Fruit fly (Drosophila melanogaster) whole organism, wandering third instar larva: Measurements from ENCODE around the gene CG9922.

Source experiments
- CrebA ChIP-seq: fragments of 200-800 bp; sonication (Bioruptor generic); optimal IDR thresholded peaks from 2 replicates; lab custom pipeline; 2016; ENCODE audit warnings: missing biosample characterization, mild to moderate bottlenecking, missing genetic modification characterization, borderline replicate concordance
- Hr78 ChIP-seq: fragments of >200 bp; optimal IDR thresholded peaks from 2 replicates; lab custom pipeline; 2017; ENCODE audit warnings: missing biosample characterization, missing genetic modification characterization
- Jra ChIP-seq: sonication (Bioruptor generic); optimal IDR thresholded peaks from 2 replicates; lab custom pipeline; 2016; ENCODE audit warnings: missing biosample characterization, missing genetic modification characterization
- Myc ChIP-seq: fragments of >200 bp; optimal IDR thresholded peaks from 2 replicates; lab custom pipeline; 2017
- OdsH ChIP-seq: fragments of 200-800 bp; sonication (Bioruptor generic); optimal IDR thresholded peaks from 2 replicates; lab custom pipeline; 2016; ENCODE audit warnings: missing biosample characterization, mild to moderate bottlenecking, missing genetic modification characterization
- dsf ChIP-seq: sonication (Bioruptor generic); optimal IDR thresholded peaks from 2 replicates; lab custom pipeline; 2016; ENCODE audit warnings: missing biosample characterization, missing genetic modification characterization, borderline replicate concordance
- ey ChIP-seq: fragments of 200-800 bp; sonication (Bioruptor generic); optimal IDR thresholded peaks from 2 replicates; lab custom pipeline; 2016; ENCODE audit warnings: missing biosample characterization, missing genetic modification characterization
- fru ChIP-seq: fragments of 200-800 bp; sonication (Bioruptor generic); optimal IDR thresholded peaks from 3 replicates; lab custom pipeline; 2016; ENCODE audit warnings: missing biosample characterization, mild to moderate bottlenecking, missing genetic modification characterization
- h ChIP-seq: fragments of 200-800 bp; sonication (Bioruptor generic); optimal IDR thresholded peaks from 3 replicates; lab custom pipeline; 2016; ENCODE audit warnings: missing biosample characterization, mild to moderate bottlenecking, missing genetic modification characterization
- psq ChIP-seq: fragments of 200-800 bp; sonication (Bioruptor generic); optimal IDR thresholded peaks from 3 replicates; lab custom pipeline; 2017; ENCODE audit warnings: missing biosample characterization, mild to moderate bottlenecking, missing genetic modification characterization, moderate library complexity
- usp ChIP-seq: fragments of >200 bp; optimal IDR thresholded peaks from 2 replicates; lab custom pipeline; 2017; ENCODE audit warnings: missing biosample characterization, missing genetic modification characterization

dm6 chr3R:14003845-14004244 lies 32.4 kb downstream of the CG9922 start:
- TF ChIP-seq dsf (GFP tag; lab: Kevin White, UChicago) (no peak), usp (GFP tag; lab: Kevin White, UChicago) (no peak), CrebA (GFP tag; lab: Kevin White, UChicago) (no peak), Hr78 (GFP tag; lab: Kevin White, UChicago) (no peak), OdsH (GFP tag; lab: Kevin White, UChicago) (no peak), Myc (lab: Kevin White, UChicago) (no peak), fru (GFP tag; lab: Kevin White, UChicago) (no peak), h (no peak), psq (GFP tag; lab: Kevin White, UChicago) (no peak), Jra (no peak), ey (GFP tag; lab: Kevin White, UChicago) (no peak)
